Worm (Caenorhabditis elegans) whole organism, L3 larva: Measurements from ENCODE around the gene fbxa-158.
A peak's percentile ranks its signal among the peaks of the same experiment; 100 is the strongest.

Experiments
- R02D3.7 ChIP-seq: fragments of 150-350 bp; optimal IDR thresholded peaks from 2 replicates; lab custom pipeline; 2014; ENCODE audit warnings: missing biosample characterization, missing genetic modification characterization
- ZK546.5 ChIP-seq: sonication (generic microtip); optimal IDR thresholded peaks from 2 replicates; lab custom pipeline; 2017; ENCODE audit warnings: missing biosample characterization, missing genetic modification characterization
- aly-2 ChIP-seq: fragments of 150-350 bp; optimal IDR thresholded peaks from 2 replicates; lab custom pipeline; 2014; ENCODE audit warnings: missing biosample characterization, missing genetic modification characterization
- ceh-16 ChIP-seq: sonication (generic microtip); optimal IDR thresholded peaks from 2 replicates; lab custom pipeline; 2017; ENCODE audit warnings: missing biosample characterization, missing genetic modification characterization
- ceh-28 ChIP-seq: fragments of 150-350 bp; optimal IDR thresholded peaks from 2 replicates; lab custom pipeline; 2014; ENCODE audit warnings: missing biosample characterization, missing genetic modification reagents, missing genetic modification characterization
- daf-12 ChIP-seq: fragments of 150-350 bp; optimal IDR thresholded peaks from 2 replicates; lab custom pipeline; 2014; ENCODE audit warnings: missing biosample characterization, missing genetic modification reagents, missing genetic modification characterization
- egl-27 ChIP-seq: sonication (generic microtip); optimal IDR thresholded peaks from 4 replicates; lab custom pipeline; 2017; ENCODE audit warnings: missing biosample characterization, missing genetic modification reagents, missing genetic modification characterization
- egl-5 ChIP-seq: fragments of 150-350 bp; optimal IDR thresholded peaks from 2 replicates; lab custom pipeline; 2017; ENCODE audit warnings: missing biosample characterization, missing genetic modification reagents, missing genetic modification characterization, inconsistent platforms
- elt-1 ChIP-seq: fragments of 150-350 bp; optimal IDR thresholded peaks from 2 replicates; lab custom pipeline; 2014; ENCODE audit warnings: missing biosample characterization, missing genetic modification characterization
- elt-2 ChIP-seq: sonication (generic microtip); optimal IDR thresholded peaks from 2 replicates; lab custom pipeline; 2016; ENCODE audit warnings: missing genetic modification reagents, mild to moderate bottlenecking, missing genetic modification characterization, missing compliant biosample characterization
- eor-1 ChIP-seq, 2 experiments: fragments of 150-350 bp; optimal IDR thresholded peaks; 2 replicates each; lab custom pipeline; 2014 to 2018; ENCODE audit warnings: missing biosample characterization in 2 of 2, missing genetic modification characterization in 2 of 2
- fkh-10 ChIP-seq: sonication (generic microtip); optimal IDR thresholded peaks from 2 replicates; lab custom pipeline; 2017; ENCODE audit warnings: missing biosample characterization, missing genetic modification reagents, missing genetic modification characterization
- fkh-2 ChIP-seq: fragments of 150-350 bp; optimal IDR thresholded peaks from 2 replicates; lab custom pipeline; 2014; ENCODE audit warnings: missing biosample characterization, missing genetic modification reagents, missing genetic modification characterization
- jun-1 ChIP-seq: fragments of 150-350 bp; optimal IDR thresholded peaks from 2 replicates; lab custom pipeline; 2014; ENCODE audit warnings: missing biosample characterization, missing genetic modification reagents, missing genetic modification characterization
- lin-15B ChIP-seq: fragments of 150-350 bp; optimal IDR thresholded peaks from 2 replicates; lab custom pipeline; 2014; ENCODE audit warnings: missing biosample characterization, missing genetic modification characterization
- lin-39 ChIP-seq: fragments of 150-350 bp; optimal IDR thresholded peaks from 2 replicates; lab custom pipeline; 2018; ENCODE audit warnings: missing biosample characterization, missing genetic modification reagents, missing genetic modification characterization
- lsy-12 ChIP-seq: sonication (generic microtip); optimal IDR thresholded peaks from 2 replicates; lab custom pipeline; 2016; ENCODE audit warnings: mild to moderate bottlenecking, missing genetic modification characterization, missing compliant biosample characterization
- mdl-1 ChIP-seq: fragments of 150-350 bp; optimal IDR thresholded peaks from 2 replicates; lab custom pipeline; 2014; ENCODE audit warnings: missing biosample characterization, missing genetic modification characterization
- mml-1 ChIP-seq: fragments of 150-350 bp; sonication (generic microtip); optimal IDR thresholded peaks from 3 replicates; lab custom pipeline; 2014; ENCODE audit warnings: missing biosample characterization, missing genetic modification characterization
- nfya-1 ChIP-seq: sonication (generic microtip); optimal IDR thresholded peaks from 2 replicates; lab custom pipeline; 2017; ENCODE audit warnings: missing genetic modification characterization, mild to moderate bottlenecking, missing compliant biosample characterization, antibody characterized with exemption, moderate library complexity; ENCODE audit not compliant: insufficient read depth
- nhr-11 ChIP-seq: fragments of 150-350 bp; optimal IDR thresholded peaks from 2 replicates; lab custom pipeline; 2014; ENCODE audit warnings: missing biosample characterization, missing genetic modification characterization
- nhr-12 ChIP-seq: fragments of 150-350 bp; optimal IDR thresholded peaks from 2 replicates; lab custom pipeline; 2014; ENCODE audit warnings: missing biosample characterization, missing genetic modification characterization
- nhr-23 ChIP-seq: fragments of 150-350 bp; optimal IDR thresholded peaks from 2 replicates; lab custom pipeline; 2014; ENCODE audit warnings: missing biosample characterization, missing genetic modification reagents, missing genetic modification characterization
- nhr-25 ChIP-seq: sonication (generic microtip); optimal IDR thresholded peaks from 2 replicates; lab custom pipeline; 2017; ENCODE audit warnings: missing biosample characterization, missing genetic modification characterization
- nhr-28 ChIP-seq: fragments of 150-350 bp; optimal IDR thresholded peaks from 2 replicates; lab custom pipeline; 2014; ENCODE audit warnings: missing biosample characterization, missing genetic modification characterization
- nhr-43 ChIP-seq: sonication (generic microtip); optimal IDR thresholded peaks from 2 replicates; lab custom pipeline; 2016; ENCODE audit warnings: mild to moderate bottlenecking, missing genetic modification characterization, missing compliant biosample characterization; ENCODE audit not compliant: poor library complexity, severe bottlenecking
- nhr-67 ChIP-seq: fragments of 150-350 bp; optimal IDR thresholded peaks from 2 replicates; lab custom pipeline; 2014; ENCODE audit warnings: missing biosample characterization, missing genetic modification characterization
- nhr-76 ChIP-seq: fragments of 150-350 bp; sonication (generic microtip); optimal IDR thresholded peaks from 5 replicates; lab custom pipeline; 2014; ENCODE audit warnings: missing biosample characterization, missing genetic modification characterization
- nhr-77 ChIP-seq: fragments of 150-350 bp; optimal IDR thresholded peaks from 2 replicates; lab custom pipeline; 2014; ENCODE audit warnings: missing biosample characterization, missing genetic modification characterization
- pha-4 ChIP-seq: fragments of 150-350 bp; optimal IDR thresholded peaks from 2 replicates; lab custom pipeline; 2014; ENCODE audit warnings: missing biosample characterization, missing genetic modification reagents, missing genetic modification characterization
- pqm-1 ChIP-seq: fragments of 150-350 bp; optimal IDR thresholded peaks from 2 replicates; lab custom pipeline; 2017; ENCODE audit warnings: missing biosample characterization, missing genetic modification characterization, inconsistent platforms
- sea-2 ChIP-seq: fragments of 150-350 bp; sonication (generic microtip); optimal IDR thresholded peaks from 4 replicates; lab custom pipeline; 2014; ENCODE audit warnings: missing biosample characterization, missing genetic modification reagents, missing genetic modification characterization
- skn-1 ChIP-seq: fragments of 150-350 bp; optimal IDR thresholded peaks from 2 replicates; lab custom pipeline; 2014; ENCODE audit warnings: missing biosample characterization, missing genetic modification characterization
- unc-62 ChIP-seq: fragments of 150-350 bp; sonication (generic microtip); optimal IDR thresholded peaks from 4 replicates; lab custom pipeline; 2014; ENCODE audit warnings: missing biosample characterization, missing genetic modification reagents, missing genetic modification characterization
- ztf-4 ChIP-seq: fragments of 150-350 bp; optimal IDR thresholded peaks from 2 replicates; lab custom pipeline; 2014; ENCODE audit warnings: missing biosample characterization, missing genetic modification characterization

The fbxa-158 gene

DNA sequence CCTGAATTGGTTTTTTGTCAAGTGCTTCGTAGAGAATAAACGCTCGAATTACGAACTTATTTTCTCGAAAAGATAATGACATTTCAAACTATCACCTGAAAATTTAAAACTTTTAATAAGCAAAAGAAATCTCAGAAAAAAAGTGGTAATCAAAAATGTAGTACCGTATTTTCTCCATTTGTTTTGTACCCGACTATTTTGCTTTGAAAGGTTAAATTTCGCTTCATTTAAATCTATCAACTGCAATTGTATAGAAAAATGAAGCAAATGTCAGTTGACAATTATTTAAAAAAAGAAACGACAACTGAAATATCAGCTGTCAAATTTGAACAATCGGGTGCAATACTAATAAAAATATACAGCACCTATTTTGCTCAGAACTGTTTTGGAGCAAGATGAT lies at the start of gene fbxa-158:
fbxa-158 (minus strand) TSS at position 101 of the 400 bp plus-strand sequence.
- TF ChIP-seq fkh-2 (tag; lab: Kevin White, UChicago): no peak

DNA sequence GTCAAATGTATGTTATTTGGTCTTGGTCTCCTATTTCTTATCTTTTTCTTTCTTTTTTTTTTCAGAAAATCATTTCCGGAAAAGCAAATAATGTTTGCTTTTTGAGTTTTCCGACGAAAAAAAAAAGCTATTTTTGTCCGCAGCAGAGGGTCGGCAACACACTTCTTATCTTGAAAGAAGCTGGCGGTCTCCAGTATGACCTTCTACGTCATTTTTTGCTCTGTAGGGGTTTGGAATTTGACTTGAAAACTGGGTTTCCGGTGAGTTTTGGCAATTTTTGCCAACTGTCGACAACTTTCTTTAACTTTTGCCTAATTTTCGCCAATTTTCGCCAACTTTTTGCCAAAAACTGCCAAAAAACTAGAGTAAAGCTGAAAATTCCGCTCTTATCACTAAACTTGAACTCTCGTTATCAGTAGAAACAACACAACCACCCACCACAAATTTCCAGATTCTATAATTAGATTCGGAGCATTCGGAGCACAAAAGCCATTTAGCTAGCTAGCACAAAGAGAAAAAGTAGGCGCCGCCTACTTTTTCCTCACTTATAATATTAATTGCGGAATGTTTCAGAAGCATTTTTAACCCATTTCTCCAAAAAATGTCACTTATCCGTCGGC lies 49.3 kb upstream of the fbxa-158 start, which contains the start of gene nhx-6:
nhx-6 (plus strand) TSS at position 570 of the 620 bp plus-strand sequence.
- TF ChIP-seq elt-2 (tag; lab: Kevin White, UChicago) (peak; percentile 66), pqm-1 (tag; lab: Kevin White, UChicago) (peak; percentile 5), ceh-28 (no peak), lin-15B (tag; lab: Kevin White, UChicago) (no peak)
- TF ChIP-seq, all 47 proteins: peak for 2

DNA sequence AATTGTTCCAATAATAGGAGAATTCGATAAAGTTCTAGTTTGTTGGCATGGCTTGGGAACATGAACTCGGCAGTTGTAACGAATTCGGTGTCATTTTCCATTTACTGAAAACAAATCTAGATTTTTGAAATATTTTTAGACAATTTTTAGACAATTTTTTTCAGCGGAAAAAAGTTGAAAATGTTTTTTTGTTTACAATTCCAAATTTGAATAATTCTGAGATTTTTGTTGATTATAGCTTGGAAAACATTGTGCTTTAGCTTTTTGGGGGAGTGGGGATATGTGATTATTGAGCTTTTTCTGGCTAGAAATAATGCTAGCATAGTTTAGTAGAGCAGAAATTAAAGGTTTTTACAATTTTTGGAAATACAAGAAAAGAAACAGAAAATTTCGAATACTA lies 47.8 kb upstream of the fbxa-158 start, which contains the start of gene srw-97:
srw-97 (minus strand) TSS at position 101 of the 400 bp plus-strand sequence.
- TF ChIP-seq ZK546.5 (tag; lab: Kevin White, UChicago): no peak
- no peak for TF ChIP-seq skn-1 (tag; lab: Kevin White, UChicago)
- TF ChIP-seq unc-62 (GFP tag; lab: Kevin White, UChicago): no peak
- no peak for TF ChIP-seq nhr-25
- TF ChIP-seq elt-2 (tag; lab: Kevin White, UChicago): no peak
- no peak for TF ChIP-seq nhr-12 (tag; lab: Kevin White, UChicago)
- TF ChIP-seq R02D3.7 (tag; lab: Kevin White, UChicago): no peak
- no peak for TF ChIP-seq nhr-76 (tag; lab: Kevin White, UChicago)
- no peak for TF ChIP-seq egl-27 (tag; lab: Kevin White, UChicago)
- no peak for TF ChIP-seq mml-1 (tag; lab: Kevin White, UChicago)
- no peak for TF ChIP-seq fkh-10 (GFP tag; lab: Kevin White, UChicago)
- TF ChIP-seq mdl-1: no peak
- no peak for TF ChIP-seq ceh-16
- TF ChIP-seq sea-2 (GFP tag; lab: Kevin White, UChicago): no peak
- TF ChIP-seq eor-1 (tag; optimal IDR thresholded peaks at IDR 0.05; lab: Kevin White, UChicago): no peak
- TF ChIP-seq nfya-1: no peak
- no peak for TF ChIP-seq pha-4 (tag; lab: Kevin White, UChicago)
- TF ChIP-seq nhr-11 (tag; lab: Kevin White, UChicago): no peak

DNA sequence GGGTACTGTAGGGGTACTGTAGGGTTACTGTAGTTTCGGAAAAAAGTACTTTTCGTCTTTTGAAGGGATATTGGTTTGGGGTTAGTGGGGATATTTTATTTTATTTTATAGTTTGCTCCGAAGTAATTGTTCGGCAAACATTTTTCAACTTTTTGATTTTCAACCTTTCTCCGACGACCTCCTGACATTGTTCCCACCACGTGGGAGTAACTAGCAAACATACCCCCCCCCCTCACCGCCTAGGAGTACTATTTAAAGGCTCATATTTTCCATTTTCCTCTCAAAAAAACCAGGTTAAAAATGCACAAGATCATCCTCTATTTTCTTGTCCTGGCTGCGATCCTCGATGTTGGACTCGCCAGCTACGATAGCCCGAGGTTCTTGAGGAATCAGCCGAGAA lies 44.9 kb upstream of the fbxa-158 start, which contains the start of gene srlf-29:
srlf-29 (plus strand) TSS at position 301 of the 400 bp plus-strand sequence.
- TF ChIP-seq eor-1 (tag; optimal IDR thresholded peaks at IDR 0.05; lab: Kevin White, UChicago) (no peak), nhr-76 (tag; lab: Kevin White, UChicago) (no peak), jun-1 (no peak), ztf-4 (tag; lab: Kevin White, UChicago) (no peak), nhr-43 (tag; lab: Kevin White, UChicago) (no peak), nhr-25 (no peak), ceh-28 (no peak), nfya-1 (no peak), nhr-77 (no peak), daf-12 (tag; lab: Kevin White, UChicago) (no peak), egl-27 (tag; lab: Kevin White, UChicago) (no peak), pqm-1 (tag; lab: Kevin White, UChicago) (no peak), aly-2 (tag; lab: Kevin White, UChicago) (no peak), lsy-12 (tag; lab: Kevin White, UChicago) (no peak)

DNA sequence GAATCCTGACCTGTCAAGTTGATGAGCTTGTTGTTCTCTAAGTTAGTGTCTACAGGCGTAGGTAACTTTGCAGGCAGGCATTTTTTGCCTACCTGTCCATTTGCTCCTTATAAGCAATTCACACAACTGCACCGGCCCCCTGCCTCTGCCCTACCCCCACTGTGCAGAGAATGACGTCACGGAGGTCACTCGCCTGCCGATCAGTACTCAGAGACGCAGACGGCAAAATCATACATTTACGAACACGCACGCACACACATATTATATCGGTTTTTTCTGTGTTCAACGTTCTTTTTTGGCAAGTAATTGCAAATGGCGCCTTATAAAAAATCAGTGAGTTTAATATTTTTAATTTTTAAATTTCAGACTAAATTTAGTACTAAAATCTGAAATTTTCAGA lies 42.4 kb upstream of the fbxa-158 start, which contains the start of gene duxl-1:
duxl-1 (plus strand) TSS at position 184 of the 400 bp plus-strand sequence.
- TF ChIP-seq lin-39 (tag; lab: Kevin White, UChicago) (no peak), jun-1 (no peak), nhr-43 (tag; lab: Kevin White, UChicago) (no peak), elt-1 (no peak), mdl-1 (no peak), nhr-28 (tag; lab: Kevin White, UChicago) (no peak), lin-15B (tag; lab: Kevin White, UChicago) (peak; percentile 6), ceh-28 (no peak), nhr-25 (peak; percentile 9), nhr-12 (tag; lab: Kevin White, UChicago) (no peak), nhr-23 (tag; lab: Kevin White, UChicago) (peak; percentile 37), eor-1 (tag; optimal IDR thresholded peaks at IDR 0.05; lab: Kevin White, UChicago) (no peak), daf-12 (tag; lab: Kevin White, UChicago) (no peak), nhr-67 (tag; lab: Kevin White, UChicago) (no peak), egl-5 (tag; lab: Kevin White, UChicago) (no peak), R02D3.7 (tag; lab: Kevin White, UChicago) (no peak), elt-2 (tag; lab: Kevin White, UChicago) (peak; percentile 54)
